Worm (Caenorhabditis elegans) whole organism, young adult: ENCODE data around the gene tag-266.

Source experiments
- B0336.3 ChIP-seq: fragments of 200-800 bp; sonication (Bioruptor generic); IDR thresholded peaks from 2 replicates; pipeline ENCODE4 v1.3.6; 2022; ENCODE audit warnings: missing genetic modification characterization, missing compliant biosample characterization
- C06A6.2 ChIP-seq: fragments of 200-800 bp; sonication (Bioruptor generic); conservative IDR thresholded peaks from 2 replicates; pipeline ENCODE4 v1.3.6; 2022; ENCODE audit warnings: missing genetic modification characterization, missing compliant biosample characterization
- K11D2.4 ChIP-seq: fragments of 200-800 bp; sonication (Bioruptor generic); IDR thresholded peaks from 2 replicates; pipeline ENCODE4 v1.3.6; 2022; ENCODE audit warnings: missing genetic modification reagents, missing genetic modification characterization, missing compliant biosample characterization
- aptf-2 ChIP-seq: fragments of 200-800 bp; sonication (Bioruptor generic); conservative IDR thresholded peaks from 2 replicates; pipeline ENCODE4 v1.3.6; 2022; ENCODE audit warnings: missing genetic modification reagents, missing genetic modification characterization, missing compliant biosample characterization
- bed-2 ChIP-seq: fragments of 200-800 bp; sonication (Bioruptor generic); IDR thresholded peaks from 2 replicates; pipeline ENCODE4 v1.3.6; 2022; ENCODE audit warnings: missing genetic modification reagents, missing genetic modification characterization, missing compliant biosample characterization
- ceh-40 ChIP-seq: fragments of 200-800 bp; sonication (Bioruptor generic); IDR thresholded peaks from 2 replicates; pipeline ENCODE4 v1.3.6; 2022; ENCODE audit warnings: missing genetic modification characterization, missing compliant biosample characterization
- efl-1 ChIP-seq: fragments of 150-350 bp; optimal IDR thresholded peaks from 2 replicates; lab custom pipeline; 2014; ENCODE audit warnings: missing biosample characterization, missing genetic modification reagents, missing genetic modification characterization
- unc-62 ChIP-seq: fragments of 150-350 bp; optimal IDR thresholded peaks from 2 replicates; lab custom pipeline; 2014; ENCODE audit warnings: missing biosample characterization, missing genetic modification reagents, missing genetic modification characterization
- ztf-22 ChIP-seq: fragments of 200-800 bp; sonication (Bioruptor generic); optimal IDR thresholded peaks from 2 replicates; lab custom pipeline; 2018; ENCODE audit warnings: mild to moderate bottlenecking, missing genetic modification characterization, moderate library complexity, missing compliant biosample characterization

ce11 chrIII:665173-665757 lies 25.2 kb upstream of the tag-266 start, which contains the start of gene C09F5.3:
- no peak for TF ChIP-seq efl-1
- TF ChIP-seq ceh-40 (GFP tag; lab: Robert Waterston, UW): no peak
- no peak for TF ChIP-seq bed-2
- TF ChIP-seq B0336.3 (GFP tag; lab: Robert Waterston, UW): no peak
- no peak for TF ChIP-seq C06A6.2 (GFP tag; lab: Robert Waterston, UW)
- TF ChIP-seq K11D2.4 (GFP tag; lab: Robert Waterston, UW): no peak
- TF ChIP-seq ztf-22 (GFP tag; lab: Kevin White, UChicago): no peak
- TF ChIP-seq aptf-2: no peak
- no peak for TF ChIP-seq unc-62 (GFP tag; lab: Kevin White, UChicago)
